Fruit fly (Drosophila melanogaster) S2 (cell line): ENCODE results near the gene CG32269.

Experiments
- CG8478 ChIP-seq: fragments of >200 bp; optimal IDR thresholded peaks from 2 replicates; lab custom pipeline; 2018
- CTCF ChIP-seq, 2 experiments: fragments of >200 bp; optimal IDR thresholded peaks; 2 replicates each; lab custom pipeline; 2018

DNA sequence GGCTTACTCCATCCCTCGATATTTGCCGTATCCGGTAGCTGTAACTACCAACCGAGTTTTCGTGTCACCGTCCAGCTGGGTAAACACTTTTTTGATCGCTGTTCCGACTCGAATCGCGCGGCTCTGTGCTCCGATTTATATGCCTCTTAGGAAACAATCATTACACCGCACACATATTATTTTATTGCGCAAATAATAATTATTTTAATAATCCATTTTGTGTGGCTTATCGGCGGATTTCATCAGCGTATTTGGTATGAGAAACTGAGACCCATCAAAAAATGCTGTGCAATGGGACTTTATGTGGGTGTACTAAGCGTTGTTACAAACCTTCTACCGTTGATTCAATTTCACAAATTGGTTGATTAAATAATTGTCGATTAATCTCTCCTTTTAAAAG lies 5.7 kb downstream of the CG32269 start, which contains the start of gene CG32271:
- no peak for TF ChIP-seq CG8478 (lab: Kevin White, UChicago)
- TF ChIP-seq CTCF (optimal IDR thresholded peaks at IDR 0.05; lab: Kevin White, UChicago), result no peak
